Fruit fly (Drosophila melanogaster) whole organism, embryonic: ENCODE measurements around the gene tbc.

ENCODE experiments used
- Aef1 ChIP-seq: fragments of 200-800 bp; sonication (Bioruptor generic); IDR thresholded peaks from 3 replicates; pipeline ENCODE4 v1.3.6; 2022; ENCODE audit warnings: missing biosample characterization, missing genetic modification characterization
- Asciz ChIP-seq: fragments of 200-800 bp; sonication (Bioruptor generic); optimal IDR thresholded peaks from 2 replicates; lab custom pipeline; 2017; ENCODE audit warnings: missing biosample characterization, mild to moderate bottlenecking, missing genetic modification characterization, missing genetic modification reagents
- CG1024 ChIP-seq: fragments of 200-800 bp; sonication (Bioruptor generic); IDR thresholded peaks from 2 replicates; pipeline ENCODE4 v1.3.6; 2022; ENCODE audit warnings: missing biosample characterization, missing genetic modification characterization
- CG10366 ChIP-seq: fragments of 200-800 bp; sonication (Bioruptor generic); IDR thresholded peaks from 2 replicates; pipeline ENCODE4 v1.3.6; 2022; ENCODE audit warnings: missing biosample characterization, missing genetic modification characterization
- CG11456 ChIP-seq: fragments of 200-800 bp; sonication (Bioruptor generic); IDR thresholded peaks from 3 replicates; pipeline ENCODE4 v1.3.6; 2022; ENCODE audit warnings: missing biosample characterization, missing genetic modification characterization
- CG11696 ChIP-seq: fragments of 200-800 bp; sonication (Bioruptor generic); IDR thresholded peaks from 2 replicates; pipeline ENCODE4 v1.3.6; 2022; ENCODE audit warnings: missing biosample characterization, missing genetic modification characterization
- CG12219 ChIP-seq: fragments of 200-800 bp; sonication (Bioruptor generic); optimal IDR thresholded peaks from 3 replicates; lab custom pipeline; 2018; ENCODE audit warnings: missing biosample characterization, mild to moderate bottlenecking, missing genetic modification characterization
- CG13123 ChIP-seq: fragments of 200-800 bp; sonication (Bioruptor generic); optimal IDR thresholded peaks from 2 replicates; lab custom pipeline; 2016; ENCODE audit warnings: missing biosample characterization, missing genetic modification characterization
- CG13894 ChIP-seq: fragments of 200-800 bp; sonication (Bioruptor generic); optimal IDR thresholded peaks from 3 replicates; lab custom pipeline; 2018; ENCODE audit warnings: missing biosample characterization, mild to moderate bottlenecking, missing genetic modification characterization, moderate library complexity
- CG15479 ChIP-seq: fragments of 200-800 bp; sonication (Bioruptor generic); optimal IDR thresholded peaks from 3 replicates; lab custom pipeline; 2019; ENCODE audit warnings: missing biosample characterization, mild to moderate bottlenecking, missing genetic modification characterization, moderate library complexity
- CG17385 ChIP-seq: fragments of 200-800 bp; sonication (Bioruptor generic); optimal IDR thresholded peaks from 3 replicates; lab custom pipeline; 2018; ENCODE audit warnings: missing biosample characterization, mild to moderate bottlenecking, missing genetic modification characterization
- CG2889 ChIP-seq: fragments of 200-800 bp; sonication (Bioruptor generic); IDR thresholded peaks from 3 replicates; pipeline ENCODE4 v1.3.6; 2022; ENCODE audit warnings: missing biosample characterization, missing genetic modification characterization
- CG31224 ChIP-seq: fragments of 200-800 bp; sonication (Bioruptor generic); IDR thresholded peaks from 2 replicates; pipeline ENCODE4 v1.3.6; 2022; ENCODE audit warnings: missing biosample characterization, missing genetic modification characterization
- CG3281 ChIP-seq: fragments of 200-800 bp; sonication (Bioruptor generic); optimal IDR thresholded peaks from 3 replicates; lab custom pipeline; 2017; ENCODE audit warnings: missing biosample characterization, mild to moderate bottlenecking, missing genetic modification characterization
- CG3726 ChIP-seq: fragments of 200-800 bp; sonication (Bioruptor generic); IDR thresholded peaks from 3 replicates; pipeline ENCODE4, ENCODE4 v1.3.6; 2022; ENCODE audit warnings: missing biosample characterization, missing genetic modification characterization
- CG6272 ChIP-seq: fragments of 200-800 bp; sonication (Bioruptor generic); IDR thresholded peaks from 2 replicates; pipeline ENCODE4 v1.3.6; 2022; ENCODE audit warnings: missing biosample characterization, missing genetic modification characterization
- CG8388 ChIP-seq: fragments of 200-800 bp; sonication (Bioruptor generic); optimal IDR thresholded peaks from 2 replicates; lab custom pipeline; 2019; ENCODE audit warnings: missing biosample characterization, mild to moderate bottlenecking, missing genetic modification characterization, moderate library complexity
- CG9797 ChIP-seq: fragments of 200-800 bp; sonication (Bioruptor generic); optimal IDR thresholded peaks from 3 replicates; lab custom pipeline; 2018; ENCODE audit warnings: missing biosample characterization, mild to moderate bottlenecking, missing genetic modification characterization
- Chrac-16 ChIP-seq: fragments of 200-800 bp; sonication (Bioruptor generic); optimal IDR thresholded peaks from 3 replicates; lab custom pipeline; 2016; ENCODE audit warnings: missing biosample characterization, missing genetic modification characterization
- Dbx ChIP-seq: fragments of 200-800 bp; sonication (Bioruptor generic); IDR thresholded peaks from 3 replicates; pipeline ENCODE4 v1.3.6; 2022; ENCODE audit warnings: missing biosample characterization, missing genetic modification characterization
- Ets97D ChIP-seq: fragments of 200-800 bp; sonication (Bioruptor generic); optimal IDR thresholded peaks from 3 replicates; lab custom pipeline; 2016; ENCODE audit warnings: missing biosample characterization, missing genetic modification characterization
- Fer3 ChIP-seq: fragments of 200-800 bp; sonication (Bioruptor generic); optimal IDR thresholded peaks from 2 replicates; lab custom pipeline; 2018; ENCODE audit warnings: missing biosample characterization, mild to moderate bottlenecking, missing genetic modification characterization, moderate library complexity
- HHEX ChIP-seq: fragments of 200-800 bp; sonication (Bioruptor generic); optimal IDR thresholded peaks from 3 replicates; lab custom pipeline; 2017; ENCODE audit warnings: missing biosample characterization, mild to moderate bottlenecking, missing genetic modification characterization, missing genetic modification reagents
- Hey ChIP-seq: fragments of 200-800 bp; sonication (Bioruptor generic); optimal IDR thresholded peaks from 3 replicates; lab custom pipeline; 2018; ENCODE audit warnings: missing biosample characterization, mild to moderate bottlenecking, missing genetic modification characterization
- HmgZ ChIP-seq: fragments of 200-800 bp; sonication (Bioruptor generic); optimal IDR thresholded peaks from 2 replicates; lab custom pipeline; 2018; ENCODE audit warnings: missing biosample characterization, mild to moderate bottlenecking, missing genetic modification characterization
- Hr3 ChIP-seq: fragments of 200-800 bp; sonication (Bioruptor generic); optimal IDR thresholded peaks from 3 replicates; lab custom pipeline; 2016; ENCODE audit warnings: missing biosample characterization, missing genetic modification characterization
- Jarid2 ChIP-seq: fragments of 200-800 bp; sonication (Bioruptor generic); optimal IDR thresholded peaks from 3 replicates; lab custom pipeline; 2017; ENCODE audit warnings: mild to moderate bottlenecking, missing biosample characterization, missing genetic modification reagents, missing genetic modification characterization
- Mes4 ChIP-seq: fragments of 200-800 bp; sonication (Bioruptor generic); optimal IDR thresholded peaks from 2 replicates; lab custom pipeline; 2016; ENCODE audit warnings: missing biosample characterization, missing genetic modification characterization
- NC2β ChIP-seq: fragments of 200-800 bp; sonication (Bioruptor generic); optimal IDR thresholded peaks from 2 replicates; lab custom pipeline; 2016; ENCODE audit warnings: missing biosample characterization, missing genetic modification characterization
- Nf-YA ChIP-seq: fragments of 200-800 bp; sonication (Bioruptor generic); IDR thresholded peaks from 2 replicates; pipeline ENCODE4 v1.3.6; 2022; ENCODE audit warnings: missing biosample characterization, missing genetic modification characterization
- Pdp1 ChIP-seq, 2 experiments: fragments of 200-800 bp; sonication (Bioruptor generic); optimal IDR thresholded peaks; 3 replicates each; lab custom pipeline; 2016; ENCODE audit warnings: missing biosample characterization in 2 of 2, missing genetic modification characterization in 2 of 2, mild to moderate bottlenecking in 1 of 2, moderate library complexity in 1 of 2
- Sin3A ChIP-seq: fragments of >200 bp; optimal IDR thresholded peaks from 2 replicates; lab custom pipeline; 2018
- Spps ChIP-seq: fragments of 200-800 bp; sonication (Bioruptor generic); optimal IDR thresholded peaks from 2 replicates; lab custom pipeline; 2018; ENCODE audit warnings: missing biosample characterization, mild to moderate bottlenecking, missing genetic modification characterization
- bbx ChIP-seq: fragments of 200-800 bp; sonication (Bioruptor generic); IDR thresholded peaks from 2 replicates; pipeline ENCODE4 v1.3.6; 2022; ENCODE audit warnings: missing biosample characterization, missing genetic modification characterization; ENCODE audit not compliant: partially characterized antibody
- btn ChIP-seq: fragments of 200-800 bp; sonication (Bioruptor generic); optimal IDR thresholded peaks from 2 replicates; lab custom pipeline; 2016; ENCODE audit warnings: missing biosample characterization, missing genetic modification characterization
- danr ChIP-seq: fragments of 200-800 bp; sonication (Bioruptor generic); IDR thresholded peaks from 2 replicates; pipeline ENCODE4 v1.3.6; 2022; ENCODE audit warnings: missing biosample characterization, missing genetic modification characterization
- dm ChIP-seq: fragments of 200-800 bp; sonication (Bioruptor generic); optimal IDR thresholded peaks from 3 replicates; lab custom pipeline; 2016; ENCODE audit warnings: missing biosample characterization, missing genetic modification characterization
- grau ChIP-seq: fragments of 200-800 bp; optimal IDR thresholded peaks from 3 replicates; lab custom pipeline; 2019; ENCODE audit warnings: missing biosample characterization, mild to moderate bottlenecking, missing genetic modification characterization, moderate library complexity
- gsb ChIP-seq: fragments of 200-800 bp; sonication (Bioruptor generic); IDR thresholded peaks from 2 replicates; pipeline ENCODE4 v1.3.6; 2022; ENCODE audit warnings: missing biosample characterization, missing genetic modification characterization
- jumu ChIP-seq: fragments of 200-800 bp; sonication (Bioruptor generic); optimal IDR thresholded peaks from 3 replicates; lab custom pipeline; 2016; ENCODE audit warnings: missing biosample characterization, missing genetic modification characterization
- lmd ChIP-seq: fragments of 200-800 bp; sonication (Bioruptor generic); IDR thresholded peaks from 2 replicates; pipeline ENCODE4 v1.3.6; 2022; ENCODE audit warnings: missing biosample characterization, missing genetic modification characterization
- nau ChIP-seq: fragments of 200-800 bp; sonication (Bioruptor generic); optimal IDR thresholded peaks from 3 replicates; lab custom pipeline; 2017; ENCODE audit warnings: missing biosample characterization, mild to moderate bottlenecking, missing genetic modification characterization, missing genetic modification reagents
- odd ChIP-seq: fragments of 200-800 bp; sonication (Bioruptor generic); optimal IDR thresholded peaks from 2 replicates; lab custom pipeline; 2017; ENCODE audit warnings: missing biosample characterization, mild to moderate bottlenecking, missing genetic modification characterization
- prd ChIP-seq, 3 experiments: fragments of >200 bp in 2 of 3; fragments of 200-800 bp in 1 of 3; sonication (Bioruptor generic) in 1 of 3; optimal IDR thresholded peaks in 2 of 3; IDR thresholded peaks in 1 of 3; 2 replicates in 2 of 3; 3 replicates in 1 of 3; pipeline versions ENCODE4 v1.3.6 to Lab custom; 2017 to 2022; ENCODE audit warnings: missing biosample characterization in 1 of 3, missing genetic modification characterization in 1 of 3
- pum ChIP-seq: fragments of 200-800 bp; sonication (Bioruptor generic); optimal IDR thresholded peaks from 2 replicates; lab custom pipeline; 2016; ENCODE audit warnings: missing biosample characterization, missing genetic modification characterization
- seq ChIP-seq: fragments of 200-800 bp; sonication (Bioruptor generic); IDR thresholded peaks from 2 replicates; pipeline ENCODE4 v1.3.6; 2022; ENCODE audit warnings: missing biosample characterization, missing genetic modification characterization
- sisA ChIP-seq: fragments of 200-800 bp; sonication (Bioruptor generic); IDR thresholded peaks from 2 replicates; pipeline ENCODE4 v1.3.6; 2022; ENCODE audit warnings: missing biosample characterization, missing genetic modification characterization
- sob ChIP-seq: fragments of 200-800 bp; sonication (Bioruptor generic); IDR thresholded peaks from 2 replicates; pipeline ENCODE4 v1.3.6; 2022; ENCODE audit warnings: missing biosample characterization, missing genetic modification characterization
- trem ChIP-seq: fragments of 200-800 bp; optimal IDR thresholded peaks from 3 replicates; lab custom pipeline; 2019; ENCODE audit warnings: missing biosample characterization, mild to moderate bottlenecking, missing genetic modification characterization, moderate library complexity
- z ChIP-seq: fragments of 200-800 bp; sonication (Bioruptor generic); IDR thresholded peaks from 3 replicates; pipeline ENCODE4 v1.3.6; 2022; ENCODE audit warnings: missing biosample characterization, missing genetic modification characterization
- zen ChIP-seq: fragments of 200-800 bp; sonication (Bioruptor generic); optimal IDR thresholded peaks from 3 replicates; lab custom pipeline; 2018; ENCODE audit warnings: missing biosample characterization, mild to moderate bottlenecking, missing genetic modification characterization, moderate library complexity

Gene tbc

DNA sequence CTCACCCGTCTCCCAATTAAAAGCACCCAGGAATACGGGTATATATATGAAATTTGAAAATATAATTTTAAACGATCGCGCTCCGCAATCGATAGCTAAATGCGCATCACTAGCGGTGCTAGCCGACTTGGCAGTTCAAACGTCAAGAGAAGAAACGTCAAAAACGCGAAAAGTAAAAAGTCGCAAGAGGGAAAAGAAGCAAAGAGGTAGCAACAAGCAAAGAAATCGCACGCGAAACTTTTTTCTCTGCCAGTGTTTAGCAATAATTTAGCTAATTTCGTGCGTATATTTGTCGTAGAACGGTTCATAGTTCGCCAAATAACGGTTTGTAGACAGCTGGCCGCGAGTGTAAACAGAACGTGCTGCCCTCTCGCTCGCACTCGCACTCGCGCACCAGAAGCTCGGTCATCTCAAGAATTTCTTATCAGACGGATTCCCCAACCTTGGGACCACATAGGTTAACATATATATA is 62.3 kb downstream of the tbc start, which contains the start of gene CG1812 (continued):
- TF ChIP-seq CG12219 (GFP tag; lab: Kevin White, UChicago) (peak; percentile 32), CG8388 (peak; percentile 5), danr (GFP tag; lab: Robert Waterston, UW) (no peak), jumu (GFP tag; lab: Kevin White, UChicago) (no peak), nau (GFP tag; lab: Kevin White, UChicago) (peak; percentile 20), NC2β (GFP tag; lab: Kevin White, UChicago) (no peak), CG1024 (GFP tag; lab: Robert Waterston, UW) (0 out of 2 replicates have a peak, but pooled peaks have one; percentile 15), Ets97D (GFP tag; lab: Kevin White, UChicago) (peak; percentile 43), Jarid2 (GFP tag; lab: Kevin White, UChicago) (no peak), bbx (GFP tag; lab: Robert Waterston, UW) (no peak), Spps (tag; lab: Kevin White, UChicago) (no peak), CG13894 (no peak), btn (GFP tag; lab: Kevin White, UChicago) (no peak), Chrac-16 (GFP tag; lab: Kevin White, UChicago) (no peak), Mes4 (GFP tag; lab: Kevin White, UChicago) (no peak), z (GFP tag; lab: Robert Waterston, UW) (no peak), CG17385 (peak; percentile 46), CG15479 (GFP tag; lab: Kevin White, UChicago) (no peak), CG13123 (GFP tag; lab: Kevin White, UChicago) (no peak), sob (GFP tag; lab: Robert Waterston, UW) (peak; percentile 50), CG2889 (GFP tag; lab: Robert Waterston, UW) (no peak), trem (tag; lab: Kevin White, UChicago) (peak; percentile 25), zen (tag; lab: Kevin White, UChicago) (no peak), Dbx (0 out of 3 replicates have a peak, but pooled peaks have one; percentile 10), seq (GFP tag; lab: Robert Waterston, UW) (peak; percentile 50; the same call in 1 of the 2 replicates), CG6272 (no peak), Aef1 (GFP tag; lab: Robert Waterston, UW) (peak; percentile 26; the same call in 1 of the 3 replicates), HmgZ (tag; lab: Kevin White, UChicago) (peak; percentile 38), lmd (GFP tag; lab: Robert Waterston, UW) (0 out of 2 replicates have a peak, but pooled peaks have one; percentile 19), gsb (no peak), dm (GFP tag; lab: Kevin White, UChicago) (no peak), Pdp1 (GFP tag; optimal IDR thresholded peaks at IDR 0.05; lab: Kevin White, UChicago) (peak in 1 of 2 experiments; percentile 20), CG9797 (no peak), Asciz (GFP tag; lab: Kevin White, UChicago) (no peak), pum (GFP tag; lab: Kevin White, UChicago) (no peak), CG11696 (GFP tag; lab: Robert Waterston, UW) (peak; percentile 98), Hr3 (GFP tag; lab: Kevin White, UChicago) (no peak), Fer3 (tag; lab: Kevin White, UChicago) (peak; percentile 42), sisA (GFP tag; lab: Robert Waterston, UW) (peak; percentile 49), CG3726 (no peak), odd (GFP tag; lab: Kevin White, UChicago) (no peak), CG31224 (GFP tag; lab: Robert Waterston, UW) (no peak), HHEX (GFP tag; lab: Kevin White, UChicago) (peak; percentile 28), Nf-YA (GFP tag; lab: Robert Waterston, UW) (peak; percentile 68), prd (optimal IDR thresholded peaks at IDR 0.05; lab: Kevin White, UChicago) (no peak), prd (GFP tag; IDR thresholded peaks at IDR 0.05; lab: Robert Waterston, UW) (peak; percentile 60), grau (tag; lab: Kevin White, UChicago) (peak; percentile 46), Hey (no peak), CG3281 (GFP tag; lab: Kevin White, UChicago) (peak; percentile 52), CG11456 (peak; percentile 48; the same call in 1 of the 3 replicates), Sin3A (no peak), CG10366 (GFP tag; lab: Robert Waterston, UW) (peak; percentile 47)
